Worm (Caenorhabditis elegans): Measurements from ENCODE around the gene dcap-1.

The dcap-1 gene

ce11 chrIV:1012447-1012846 lies 42.1 kb downstream of the dcap-1 start, which contains the start of gene rbm-39:
Gene rbm-39, plus strand, starts transcription at chrIV:1012624.
- peak; percentile 7 for TF ChIP-seq unc-120 (tag; optimal IDR thresholded peaks at IDR 0.05; ENCODE audit: poor library complexity, severe bottlenecking)
- peak; percentile 82 for TF ChIP-seq mep-1 (tag; optimal IDR thresholded peaks at IDR 0.05)
- TF ChIP-seq pha-4 (tag; optimal IDR thresholded peaks at IDR 0.05) = peak; percentile 74
- TF ChIP-seq lsy-2 (tag; optimal IDR thresholded peaks at IDR 0.05) = peak; percentile 82
- peak; percentile 80 for TF ChIP-seq lin-13 (tag; optimal IDR thresholded peaks at IDR 0.05)
- peak; percentile 15 for TF ChIP-seq hlh-1 (tag; optimal IDR thresholded peaks at IDR 0.05)
- TF ChIP-seq ceh-39 (tag; optimal IDR thresholded peaks at IDR 0.05) = peak; percentile 77
- peak; percentile 97 for TF ChIP-seq ces-1 (GFP tag; optimal IDR thresholded peaks at IDR 0.05)
- no peak for TF ChIP-seq ceh-43 (GFP tag; optimal IDR thresholded peaks at IDR 0.05)
- TF ChIP-seq drap-1 (GFP tag; optimal IDR thresholded peaks at IDR 0.05) = no peak
- TF ChIP-seq nhr-237 (tag; optimal IDR thresholded peaks at IDR 0.05) = peak; percentile 50

DNA sequence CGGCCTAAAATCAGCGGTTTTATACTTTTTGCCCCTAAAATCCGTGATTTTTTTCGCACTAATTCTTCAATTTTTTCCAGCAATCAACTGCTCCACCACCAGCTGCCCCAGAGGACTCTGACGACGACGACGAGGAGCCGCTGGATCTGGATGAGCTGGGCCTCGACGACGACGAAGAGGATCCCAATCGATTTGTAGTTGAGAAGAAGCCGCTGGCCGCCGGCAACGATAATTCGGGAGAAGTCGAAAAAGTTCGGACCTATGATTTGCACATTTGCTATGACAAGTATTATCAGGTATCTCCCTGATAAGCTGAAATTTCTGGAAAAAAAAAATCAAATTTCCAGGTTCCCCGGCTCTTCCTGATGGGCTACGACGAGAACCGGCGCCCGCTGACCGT lies 42.8 kb downstream of the dcap-1 start:
- TF ChIP-seq elt-3 (tag; optimal IDR thresholded peaks at IDR 0.05) (no peak), flh-1 (GFP tag; optimal IDR thresholded peaks at IDR 0.05) (no peak), ham-2 (GFP tag; optimal IDR thresholded peaks at IDR 0.05) (no peak), nhr-12 (tag; optimal IDR thresholded peaks at IDR 0.05) (no peak), mls-2 (tag; optimal IDR thresholded peaks at IDR 0.05) (no peak), ces-1 (GFP tag; optimal IDR thresholded peaks at IDR 0.05) (no peak), lsy-2 (tag; optimal IDR thresholded peaks at IDR 0.05) (no peak), ceh-83 (GFP tag; optimal IDR thresholded peaks at IDR 0.05) (no peak), mab-5 (tag; optimal IDR thresholded peaks at IDR 0.05) (no peak), ceh-43 (GFP tag; optimal IDR thresholded peaks at IDR 0.05) (no peak), unc-62 (GFP tag; optimal IDR thresholded peaks at IDR 0.05) (no peak), sptf-1 (tag; optimal IDR thresholded peaks at IDR 0.05) (no peak), ceh-39 (tag; optimal IDR thresholded peaks at IDR 0.05) (no peak), pha-4 (tag; optimal IDR thresholded peaks at IDR 0.05) (no peak), blmp-1 (tag; optimal IDR thresholded peaks at IDR 0.05) (no peak), snpc-4 (tag; optimal IDR thresholded peaks at IDR 0.05) (no peak), hlh-1 (tag; optimal IDR thresholded peaks at IDR 0.05) (no peak)

ce11 chrIV:1010212-1010611 lies 44.4 kb downstream of the dcap-1 start, which contains the start of gene atg-3:
Gene atg-3, plus strand, starts transcription at chrIV:1010512.
- TF ChIP-seq ceh-83 (GFP tag; optimal IDR thresholded peaks at IDR 0.05) (no peak), nhr-12 (tag; optimal IDR thresholded peaks at IDR 0.05) (no peak), flh-1 (GFP tag; optimal IDR thresholded peaks at IDR 0.05) (no peak), lin-13 (tag; optimal IDR thresholded peaks at IDR 0.05) (no peak), elt-3 (tag; optimal IDR thresholded peaks at IDR 0.05) (no peak), pha-4 (tag; optimal IDR thresholded peaks at IDR 0.05) (no peak), ztf-11 (tag; optimal IDR thresholded peaks at IDR 0.05) (no peak), nhr-76 (tag; optimal IDR thresholded peaks at IDR 0.05) (no peak), unc-120 (tag; optimal IDR thresholded peaks at IDR 0.05; ENCODE audit: poor library complexity, severe bottlenecking) (no peak), M03D4.4 (tag; optimal IDR thresholded peaks at IDR 0.05) (no peak), mls-2 (tag; optimal IDR thresholded peaks at IDR 0.05) (no peak), elt-1 (tag; optimal IDR thresholded peaks at IDR 0.05; ENCODE audit: borderline replicate concordance, insufficient read depth) (no peak), nhr-2 (tag; optimal IDR thresholded peaks at IDR 0.05) (no peak), sem-2 (GFP tag; optimal IDR thresholded peaks at IDR 0.05) (no peak), mep-1 (tag; optimal IDR thresholded peaks at IDR 0.05) (no peak), ceh-43 (GFP tag; optimal IDR thresholded peaks at IDR 0.05) (no peak), cnd-1 (tag; optimal IDR thresholded peaks at IDR 0.05) (no peak), ces-1 (GFP tag; optimal IDR thresholded peaks at IDR 0.05) (no peak), snpc-4 (tag; optimal IDR thresholded peaks at IDR 0.05) (no peak)

DNA sequence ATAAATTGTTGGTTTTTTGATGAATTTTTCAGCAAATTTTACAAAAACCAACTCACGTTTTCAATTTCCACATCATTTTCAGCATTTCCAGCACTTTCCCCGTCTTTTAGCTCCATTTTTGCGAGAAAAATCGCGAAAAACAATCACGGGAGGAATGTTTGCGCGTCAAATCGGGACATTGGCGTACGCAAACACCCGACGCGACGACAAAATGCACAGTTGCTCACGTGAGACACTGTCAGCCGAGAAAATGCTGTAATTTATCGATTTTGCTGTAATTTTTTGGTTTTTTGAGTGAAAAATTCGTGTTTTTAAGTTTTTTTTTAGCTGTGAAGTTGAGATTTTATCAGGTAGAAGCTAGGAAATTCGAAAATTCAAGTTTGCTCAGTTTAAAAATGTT lies 45.0 kb downstream of the dcap-1 start, which contains the start of gene Y55F3AM.9:
Gene Y55F3AM.9 (minus strand): TSS at position 189 of the 400 bp plus-strand sequence.
- no peak for TF ChIP-seq unc-39 (tag; optimal IDR thresholded peaks at IDR 0.05)
- TF ChIP-seq elt-3 (tag; optimal IDR thresholded peaks at IDR 0.05) = no peak
- no peak for TF ChIP-seq sem-2 (GFP tag; optimal IDR thresholded peaks at IDR 0.05)
- TF ChIP-seq pha-4 (tag; optimal IDR thresholded peaks at IDR 0.05) = no peak
- no peak for TF ChIP-seq nhr-76 (tag; optimal IDR thresholded peaks at IDR 0.05)
- TF ChIP-seq blmp-1 (tag; optimal IDR thresholded peaks at IDR 0.05) = no peak
- no peak for TF ChIP-seq flh-1 (GFP tag; optimal IDR thresholded peaks at IDR 0.05)
- no peak for TF ChIP-seq ceh-43 (GFP tag; optimal IDR thresholded peaks at IDR 0.05)
- TF ChIP-seq snpc-4 (tag; optimal IDR thresholded peaks at IDR 0.05) = no peak
- peak; percentile 33 for TF ChIP-seq ces-1 (GFP tag; optimal IDR thresholded peaks at IDR 0.05)
- peak; percentile 30 for TF ChIP-seq sptf-1 (tag; optimal IDR thresholded peaks at IDR 0.05)
- no peak for TF ChIP-seq hlh-1 (tag; optimal IDR thresholded peaks at IDR 0.05)
- TF ChIP-seq unc-120 (tag; optimal IDR thresholded peaks at IDR 0.05; ENCODE audit: poor library complexity, severe bottlenecking) = no peak
- TF ChIP-seq lsy-2 (tag; optimal IDR thresholded peaks at IDR 0.05) = peak; percentile 19
- TF ChIP-seq nhr-28 (tag; optimal IDR thresholded peaks at IDR 0.05) = no peak
- TF ChIP-seq zip-8 (tag; optimal IDR thresholded peaks at IDR 0.05) = no peak
- no peak for TF ChIP-seq bed-3 (GFP tag; optimal IDR thresholded peaks at IDR 0.05)
- no peak for TF ChIP-seq mab-5 (tag; optimal IDR thresholded peaks at IDR 0.05)
- peak; percentile 4 for TF ChIP-seq mep-1 (tag; optimal IDR thresholded peaks at IDR 0.05)
- peak; percentile 46 for TF ChIP-seq lin-13 (tag; optimal IDR thresholded peaks at IDR 0.05)
- TF ChIP-seq unc-62 (GFP tag; optimal IDR thresholded peaks at IDR 0.05) = no peak
- TF ChIP-seq nhr-12 (tag; optimal IDR thresholded peaks at IDR 0.05) = no peak
- TF ChIP-seq ceh-83 (GFP tag; optimal IDR thresholded peaks at IDR 0.05) = no peak
- TF ChIP-seq ceh-39 (tag; optimal IDR thresholded peaks at IDR 0.05) = no peak
- TF ChIP-seq ztf-11 (tag; optimal IDR thresholded peaks at IDR 0.05) = peak; percentile 11
- no peak for TF ChIP-seq nhr-237 (tag; optimal IDR thresholded peaks at IDR 0.05)
- no peak for TF ChIP-seq lin-32 (GFP tag; optimal IDR thresholded peaks at IDR 0.05)
- no peak for TF ChIP-seq mls-2 (tag; optimal IDR thresholded peaks at IDR 0.05)
- TF ChIP-seq ham-2 (GFP tag; optimal IDR thresholded peaks at IDR 0.05) = no peak
- TF ChIP-seq M03D4.4 (tag; optimal IDR thresholded peaks at IDR 0.05) = no peak
- TF ChIP-seq tbx-8 (GFP tag; optimal IDR thresholded peaks at IDR 0.05) = no peak
- no peak for TF ChIP-seq cnd-1 (tag; optimal IDR thresholded peaks at IDR 0.05)
- TF ChIP-seq elt-1 (tag; optimal IDR thresholded peaks at IDR 0.05; ENCODE audit: borderline replicate concordance, insufficient read depth) = no peak
- no peak for TF ChIP-seq drap-1 (GFP tag; optimal IDR thresholded peaks at IDR 0.05)
- TF ChIP-seq nhr-2 (tag; optimal IDR thresholded peaks at IDR 0.05) = no peak

Data from whole organism, mixed stage, embryonic.